Worm (Caenorhabditis elegans) whole organism, L3 larva: ENCODE results near the gene srh-183.

ENCODE experiments used
- ZK546.5 ChIP-seq: sonication (generic microtip); optimal IDR thresholded peaks from 2 replicates; lab custom pipeline; 2017; ENCODE audit warnings: missing biosample characterization, missing genetic modification characterization
- ama-1 ChIP-seq: fragments of 150-350 bp; optimal IDR thresholded peaks from 2 replicates; lab custom pipeline; 2018
- ceh-82 ChIP-seq: fragments of 150-350 bp; optimal IDR thresholded peaks from 2 replicates; lab custom pipeline; 2014; ENCODE audit warnings: missing biosample characterization, missing genetic modification characterization
- elt-1 ChIP-seq: fragments of 150-350 bp; optimal IDR thresholded peaks from 2 replicates; lab custom pipeline; 2014; ENCODE audit warnings: missing biosample characterization, missing genetic modification characterization
- fkh-10 ChIP-seq: sonication (generic microtip); optimal IDR thresholded peaks from 2 replicates; lab custom pipeline; 2017; ENCODE audit warnings: missing biosample characterization, missing genetic modification reagents, missing genetic modification characterization
- hmg-11 ChIP-seq: sonication (generic microtip); optimal IDR thresholded peaks from 2 replicates; lab custom pipeline; 2016; ENCODE audit warnings: missing genetic modification characterization, missing compliant biosample characterization
- jun-1 ChIP-seq: fragments of 150-350 bp; optimal IDR thresholded peaks from 2 replicates; lab custom pipeline; 2014; ENCODE audit warnings: missing biosample characterization, missing genetic modification reagents, missing genetic modification characterization
- mdl-1 ChIP-seq: fragments of 150-350 bp; optimal IDR thresholded peaks from 2 replicates; lab custom pipeline; 2014; ENCODE audit warnings: missing biosample characterization, missing genetic modification characterization
- nfya-1 ChIP-seq: sonication (generic microtip); optimal IDR thresholded peaks from 2 replicates; lab custom pipeline; 2017; ENCODE audit warnings: missing genetic modification characterization, mild to moderate bottlenecking, missing compliant biosample characterization, antibody characterized with exemption, moderate library complexity; ENCODE audit not compliant: insufficient read depth
- nhr-28 ChIP-seq: fragments of 150-350 bp; optimal IDR thresholded peaks from 2 replicates; lab custom pipeline; 2014; ENCODE audit warnings: missing biosample characterization, missing genetic modification characterization
- pha-4 ChIP-seq: fragments of 150-350 bp; optimal IDR thresholded peaks from 2 replicates; lab custom pipeline; 2014; ENCODE audit warnings: missing biosample characterization, missing genetic modification reagents, missing genetic modification characterization
- unc-39 ChIP-seq: sonication (generic microtip); optimal IDR thresholded peaks from 4 replicates; lab custom pipeline; 2017; ENCODE audit warnings: missing biosample characterization, missing genetic modification characterization
- ztf-11 ChIP-seq: fragments of 150-350 bp; optimal IDR thresholded peaks from 2 replicates; lab custom pipeline; 2014; ENCODE audit warnings: missing biosample characterization, missing genetic modification characterization

- no peak for TF ChIP-seq ama-1
- no peak for TF ChIP-seq nfya-1
- no peak for TF ChIP-seq mdl-1 (tag; lab: Kevin White, UChicago)
- TF ChIP-seq jun-1: no peak
- TF ChIP-seq elt-1 (tag; lab: Kevin White, UChicago): no peak
- TF ChIP-seq ZK546.5 (tag; lab: Kevin White, UChicago): no peak
- TF ChIP-seq fkh-10 (GFP tag; lab: Kevin White, UChicago): no peak
- no peak for TF ChIP-seq nhr-28 (tag; lab: Kevin White, UChicago)
- no peak for TF ChIP-seq unc-39 (tag; lab: Kevin White, UChicago)
- no peak for TF ChIP-seq ztf-11 (tag; lab: Kevin White, UChicago)
- no peak for TF ChIP-seq ceh-82 (tag; lab: Kevin White, UChicago)
- no peak for TF ChIP-seq hmg-11 (tag; lab: Kevin White, UChicago)
- no peak for TF ChIP-seq pha-4 (tag; lab: Kevin White, UChicago)
Measured at ce11 chrV:19978220-19978619, at the start of gene srh-183.
